Worm (Caenorhabditis elegans) whole organism, mixed stage, embryonic: ENCODE data around the gene Y57G11C.51.

Source experiments
- M03D4.4 ChIP-seq: sonication (generic microtip); optimal IDR thresholded peaks from 2 replicates; lab custom pipeline; 2017; ENCODE audit warnings: mild to moderate bottlenecking, missing genetic modification characterization, missing compliant biosample characterization
- bed-3 ChIP-seq: fragments of 200-800 bp; sonication (Bioruptor generic); optimal IDR thresholded peaks from 3 replicates; lab custom pipeline; 2018; ENCODE audit warnings: mild to moderate bottlenecking, missing genetic modification characterization, moderate library complexity, missing compliant biosample characterization
- ceh-43 ChIP-seq: fragments of 200-800 bp; sonication (Bioruptor generic); optimal IDR thresholded peaks from 2 replicates; lab custom pipeline; 2018; ENCODE audit warnings: mild to moderate bottlenecking, missing genetic modification characterization, moderate library complexity, missing compliant biosample characterization
- ceh-83 ChIP-seq: fragments of 200-800 bp; sonication (Bioruptor generic); optimal IDR thresholded peaks from 2 replicates; lab custom pipeline; 2018; ENCODE audit warnings: mild to moderate bottlenecking, missing genetic modification characterization, missing compliant biosample characterization
- ces-1 ChIP-seq: fragments of 150-350 bp; optimal IDR thresholded peaks from 2 replicates; lab custom pipeline; 2014; ENCODE audit warnings: missing biosample characterization, missing genetic modification reagents, missing genetic modification characterization
- cnd-1 ChIP-seq: fragments of 200-800 bp; sonication (Bioruptor generic); optimal IDR thresholded peaks from 2 replicates; lab custom pipeline; 2018; ENCODE audit warnings: mild to moderate bottlenecking, missing genetic modification characterization, missing compliant biosample characterization
- drap-1 ChIP-seq: fragments of 200-800 bp; sonication (Bioruptor generic); optimal IDR thresholded peaks from 3 replicates; lab custom pipeline; 2018; ENCODE audit warnings: mild to moderate bottlenecking, missing genetic modification characterization, missing compliant biosample characterization
- elt-1 ChIP-seq: sonication (generic microtip); optimal IDR thresholded peaks from 2 replicates; lab custom pipeline; 2017; ENCODE audit warnings: missing genetic modification characterization, mild to moderate bottlenecking, missing compliant biosample characterization, antibody characterized with exemption, moderate library complexity, borderline replicate concordance; ENCODE audit not compliant: insufficient read depth
- elt-3 ChIP-seq: fragments of 150-350 bp; optimal IDR thresholded peaks from 2 replicates; lab custom pipeline; 2014; ENCODE audit warnings: missing biosample characterization, missing genetic modification characterization
- flh-1 ChIP-seq: fragments of 200-800 bp; sonication (Bioruptor generic); optimal IDR thresholded peaks from 2 replicates; lab custom pipeline; 2018; ENCODE audit warnings: mild to moderate bottlenecking, missing genetic modification characterization, moderate library complexity, missing compliant biosample characterization
- ham-2 ChIP-seq: fragments of 200-800 bp; sonication (Bioruptor generic); optimal IDR thresholded peaks from 2 replicates; lab custom pipeline; 2018; ENCODE audit warnings: mild to moderate bottlenecking, missing genetic modification characterization, missing compliant biosample characterization
- hlh-1 ChIP-seq: fragments of 150-350 bp; optimal IDR thresholded peaks from 2 replicates; lab custom pipeline; 2014; ENCODE audit warnings: missing biosample characterization, missing genetic modification reagents, missing genetic modification characterization
- lin-13 ChIP-seq: fragments of 150-350 bp; optimal IDR thresholded peaks from 2 replicates; lab custom pipeline; 2014; ENCODE audit warnings: missing biosample characterization, missing genetic modification characterization
- lin-32 ChIP-seq: fragments of 200-800 bp; sonication (Bioruptor generic); optimal IDR thresholded peaks from 2 replicates; lab custom pipeline; 2018; ENCODE audit warnings: mild to moderate bottlenecking, missing genetic modification characterization, missing compliant biosample characterization
- lsy-2 ChIP-seq: fragments of 150-350 bp; optimal IDR thresholded peaks from 2 replicates; lab custom pipeline; 2014; ENCODE audit warnings: missing biosample characterization, missing genetic modification characterization
- mab-5 ChIP-seq: fragments of 150-350 bp; optimal IDR thresholded peaks from 2 replicates; lab custom pipeline; 2014; ENCODE audit warnings: missing biosample characterization, missing genetic modification characterization
- mep-1 ChIP-seq: fragments of 150-350 bp; optimal IDR thresholded peaks from 2 replicates; lab custom pipeline; 2017; ENCODE audit warnings: missing biosample characterization, missing genetic modification reagents, missing genetic modification characterization, inconsistent platforms
- mls-2 ChIP-seq: sonication (generic microtip); optimal IDR thresholded peaks from 2 replicates; lab custom pipeline; 2016; ENCODE audit warnings: mild to moderate bottlenecking, missing genetic modification characterization, moderate library complexity, missing compliant biosample characterization
- nhr-12 ChIP-seq: fragments of 150-350 bp; optimal IDR thresholded peaks from 2 replicates; lab custom pipeline; 2014; ENCODE audit warnings: missing biosample characterization, missing genetic modification characterization
- nhr-2 ChIP-seq: fragments of 150-350 bp; optimal IDR thresholded peaks from 2 replicates; lab custom pipeline; 2014; ENCODE audit warnings: missing biosample characterization, missing genetic modification characterization
- nhr-237 ChIP-seq: fragments of 150-350 bp; optimal IDR thresholded peaks from 2 replicates; lab custom pipeline; 2014; ENCODE audit warnings: missing biosample characterization, missing genetic modification characterization
- nhr-28 ChIP-seq: fragments of 150-350 bp; optimal IDR thresholded peaks from 2 replicates; lab custom pipeline; 2014; ENCODE audit warnings: missing biosample characterization, missing genetic modification characterization
- nhr-76 ChIP-seq: sonication (generic microtip); optimal IDR thresholded peaks from 2 replicates; lab custom pipeline; 2017; ENCODE audit warnings: missing biosample characterization, missing genetic modification characterization
- pha-4 ChIP-seq: fragments of 150-350 bp; optimal IDR thresholded peaks from 2 replicates; lab custom pipeline; 2018; ENCODE audit warnings: missing biosample characterization, missing genetic modification reagents, missing genetic modification characterization
- sem-2 ChIP-seq: fragments of 200-800 bp; sonication (Bioruptor generic); optimal IDR thresholded peaks from 2 replicates; lab custom pipeline; 2018; ENCODE audit warnings: mild to moderate bottlenecking, missing genetic modification characterization, missing compliant biosample characterization
- snpc-4 ChIP-seq: fragments of 150-350 bp; optimal IDR thresholded peaks from 2 replicates; lab custom pipeline; 2014; ENCODE audit warnings: missing biosample characterization, missing genetic modification characterization
- sptf-1 ChIP-seq: sonication (generic microtip); optimal IDR thresholded peaks from 2 replicates; lab custom pipeline; 2017; ENCODE audit warnings: mild to moderate bottlenecking, missing genetic modification characterization, moderate library complexity, missing compliant biosample characterization
- tbx-8 ChIP-seq: fragments of 200-800 bp; sonication (Bioruptor generic); optimal IDR thresholded peaks from 2 replicates; lab custom pipeline; 2018; ENCODE audit warnings: mild to moderate bottlenecking, missing genetic modification characterization, moderate library complexity, missing compliant biosample characterization
- unc-120 ChIP-seq: sonication (generic microtip); optimal IDR thresholded peaks from 2 replicates; lab custom pipeline; 2017; ENCODE audit warnings: missing genetic modification characterization, missing compliant biosample characterization; ENCODE audit not compliant: poor library complexity, severe bottlenecking
- unc-39 ChIP-seq: fragments of 150-350 bp; optimal IDR thresholded peaks from 2 replicates; lab custom pipeline; 2014; ENCODE audit warnings: missing biosample characterization, missing genetic modification characterization
- unc-62 ChIP-seq: fragments of 150-350 bp; optimal IDR thresholded peaks from 2 replicates; lab custom pipeline; 2014; ENCODE audit warnings: missing biosample characterization, missing genetic modification reagents, missing genetic modification characterization
- zip-8 ChIP-seq: fragments of 150-350 bp; optimal IDR thresholded peaks from 2 replicates; lab custom pipeline; 2014; ENCODE audit warnings: missing biosample characterization, missing genetic modification characterization
- ztf-11 ChIP-seq: fragments of 150-350 bp; optimal IDR thresholded peaks from 2 replicates; lab custom pipeline; 2014; ENCODE audit warnings: missing biosample characterization, missing genetic modification characterization

The Y57G11C.51 gene

ce11 chrIV:14781537-14781936, 7.2 kb upstream of the Y57G11C.51 start, which contains the start of gene Y57G11C.8:
Gene Y57G11C.8, plus strand, starts transcription at chrIV:14781837.
- TF ChIP-seq ztf-11 (tag; lab: Kevin White, UChicago) = no peak
- TF ChIP-seq, all 35 proteins: peak for 0

- no peak for TF ChIP-seq mls-2
- TF ChIP-seq lin-32 (GFP tag; lab: Kevin White, UChicago) = no peak
- TF ChIP-seq, all 35 proteins: peak for 0
Observed at ce11 chrIV:14773280-14774071, 878 bp downstream of the Y57G11C.51 start, which contains the start of gene Y57G11C.36. Gene Y57G11C.36, minus strand, starts transcription at chrIV:14773781.

ce11 chrIV:14771325-14771724, 3.0 kb downstream of the Y57G11C.51 start, which contains the start of gene degl-1:
Gene degl-1, minus strand, starts transcription at chrIV:14771425.
- TF ChIP-seq pha-4 = no peak
- TF ChIP-seq mab-5 (tag; lab: Kevin White, UChicago) = no peak
- TF ChIP-seq drap-1 = no peak
- TF ChIP-seq unc-62 (GFP tag; lab: Kevin White, UChicago) = no peak
- TF ChIP-seq ces-1 (GFP tag; lab: Kevin White, UChicago) = no peak
- no peak for TF ChIP-seq unc-39
- no peak for TF ChIP-seq nhr-76 (tag; lab: Kevin White, UChicago)
- no peak for TF ChIP-seq M03D4.4
- TF ChIP-seq tbx-8 (GFP tag; lab: Kevin White, UChicago) = no peak
- no peak for TF ChIP-seq nhr-237 (tag; lab: Kevin White, UChicago)
- no peak for TF ChIP-seq ham-2
- no peak for TF ChIP-seq nhr-2 (tag; lab: Kevin White, UChicago)
- TF ChIP-seq cnd-1 (tag; lab: Kevin White, UChicago) = no peak

ce11 chrIV:14770663-14771062, 3.7 kb downstream of the Y57G11C.51 start:
- TF ChIP-seq ceh-43 (GFP tag; lab: Kevin White, UChicago) = no peak
- TF ChIP-seq hlh-1 (tag; lab: Kevin White, UChicago) = no peak
- TF ChIP-seq snpc-4 (tag; lab: Kevin White, UChicago) = no peak
- TF ChIP-seq ztf-11 (tag; lab: Kevin White, UChicago) = no peak
- TF ChIP-seq M03D4.4 = no peak
- no peak for TF ChIP-seq nhr-12 (tag; lab: Kevin White, UChicago)
- no peak for TF ChIP-seq nhr-28 (tag; lab: Kevin White, UChicago)

- TF ChIP-seq nhr-12 (tag; lab: Kevin White, UChicago) = no peak
- no peak for TF ChIP-seq nhr-237 (tag; lab: Kevin White, UChicago)
- no peak for TF ChIP-seq nhr-76 (tag; lab: Kevin White, UChicago)
- TF ChIP-seq ceh-83 = no peak
- TF ChIP-seq tbx-8 (GFP tag; lab: Kevin White, UChicago) = no peak
- TF ChIP-seq zip-8 (tag; lab: Kevin White, UChicago) = no peak
- no peak for TF ChIP-seq elt-1 (tag; lab: Kevin White, UChicago)
- TF ChIP-seq lsy-2 (tag; lab: Kevin White, UChicago) = no peak
- no peak for TF ChIP-seq unc-120 (tag; lab: Kevin White, UChicago)
- TF ChIP-seq hlh-1 (tag; lab: Kevin White, UChicago) = no peak
- no peak for TF ChIP-seq lin-13
- no peak for TF ChIP-seq snpc-4 (tag; lab: Kevin White, UChicago)
- TF ChIP-seq pha-4 = no peak
- TF ChIP-seq elt-3 (tag; lab: Kevin White, UChicago) = no peak
Observed at ce11 chrIV:14769218-14769835, 5.0 kb downstream of the Y57G11C.51 start, which contains the start of gene Y57G11C.43. Gene Y57G11C.43, plus strand, starts transcription at chrIV:14769441.

ce11 chrIV:14767693-14768251, 6.6 kb downstream of the Y57G11C.51 start, which contains the start of the genes mrps-7 and Y57G11C.3:
Gene mrps-7, minus strand, starts transcription at chrIV:14767730.
Gene Y57G11C.3, plus strand, starts transcription at chrIV:14768201.
- peak; percentile 95 for TF ChIP-seq mep-1 (tag; lab: Kevin White, UChicago)
- peak; percentile 48 for TF ChIP-seq cnd-1 (tag; lab: Kevin White, UChicago)
- no peak for TF ChIP-seq nhr-76 (tag; lab: Kevin White, UChicago)
- no peak for TF ChIP-seq tbx-8 (GFP tag; lab: Kevin White, UChicago)
- TF ChIP-seq nhr-237 (tag; lab: Kevin White, UChicago) = peak; percentile 92
- TF ChIP-seq mab-5 (tag; lab: Kevin White, UChicago) = peak; percentile 4
- TF ChIP-seq ceh-43 (GFP tag; lab: Kevin White, UChicago) = no peak
- TF ChIP-seq lsy-2 (tag; lab: Kevin White, UChicago) = peak; percentile 81
- TF ChIP-seq hlh-1 (tag; lab: Kevin White, UChicago) = peak; percentile 41
- no peak for TF ChIP-seq elt-3 (tag; lab: Kevin White, UChicago)
- TF ChIP-seq sptf-1 (tag; lab: Kevin White, UChicago) = peak; percentile 6
- peak; percentile 4 for TF ChIP-seq nhr-2 (tag; lab: Kevin White, UChicago)
- no peak for TF ChIP-seq lin-32 (GFP tag; lab: Kevin White, UChicago)
- TF ChIP-seq unc-62 (GFP tag; lab: Kevin White, UChicago) = peak; percentile 44
- TF ChIP-seq bed-3 (GFP tag; lab: Kevin White, UChicago) = no peak
- TF ChIP-seq ces-1 (GFP tag; lab: Kevin White, UChicago) = peak; percentile 75
- TF ChIP-seq nhr-28 (tag; lab: Kevin White, UChicago) = no peak
- peak; percentile 92 for TF ChIP-seq lin-13
- no peak for TF ChIP-seq sem-2 (GFP tag; lab: Kevin White, UChicago)
- peak; percentile 94 for TF ChIP-seq pha-4
- TF ChIP-seq unc-39 = no peak
- no peak for TF ChIP-seq zip-8 (tag; lab: Kevin White, UChicago)
- no peak for TF ChIP-seq flh-1 (GFP tag; lab: Kevin White, UChicago)
- TF ChIP-seq drap-1 = peak; percentile 23
- TF ChIP-seq snpc-4 (tag; lab: Kevin White, UChicago) = no peak
